Worm (Caenorhabditis elegans): ENCODE data around the gene F53C3.1.

DNA sequence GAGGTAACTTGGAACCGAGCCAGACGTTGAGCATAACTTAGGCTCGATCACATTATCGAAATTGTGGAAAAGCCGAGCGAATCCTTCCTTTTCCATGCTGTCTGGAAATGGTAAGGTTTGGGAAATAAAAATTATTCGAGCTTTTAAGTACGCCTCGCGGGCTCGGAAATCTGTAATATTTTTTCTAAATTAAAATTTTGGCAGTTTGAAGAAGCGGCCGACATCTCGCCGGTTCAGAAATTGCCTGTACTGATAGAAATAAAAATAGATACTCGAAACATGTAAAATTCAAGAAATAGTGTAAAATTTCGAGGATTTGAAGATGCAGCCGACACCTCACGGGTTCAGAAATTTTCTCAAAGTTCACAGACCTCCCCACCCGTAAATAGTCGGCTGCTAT, 1.1 kb upstream of the F53C3.1 start, which contains the start of gene bcmo-2:
- TF ChIP-seq sptf-1 (tag; optimal IDR thresholded peaks at IDR 0.05) (no peak), snpc-4 (tag; optimal IDR thresholded peaks at IDR 0.05) (no peak), elt-1 (tag; optimal IDR thresholded peaks at IDR 0.05; ENCODE audit: borderline replicate concordance, insufficient read depth) (no peak), pha-4 (tag; optimal IDR thresholded peaks at IDR 0.05) (no peak), elt-3 (tag; optimal IDR thresholded peaks at IDR 0.05) (no peak), nhr-237 (tag; optimal IDR thresholded peaks at IDR 0.05) (no peak), ham-2 (GFP tag; optimal IDR thresholded peaks at IDR 0.05) (no peak), cnd-1 (tag; optimal IDR thresholded peaks at IDR 0.05) (no peak), nhr-12 (tag; optimal IDR thresholded peaks at IDR 0.05) (no peak), flh-1 (GFP tag; optimal IDR thresholded peaks at IDR 0.05) (no peak), M03D4.4 (tag; optimal IDR thresholded peaks at IDR 0.05) (no peak), lin-13 (tag; optimal IDR thresholded peaks at IDR 0.05) (no peak)
